Worm (Caenorhabditis elegans) whole organism, late embryonic: Measurements from ENCODE around the gene K08E4.7.

Experiments
- C08G9.2 ChIP-seq: sonication (generic microtip); optimal IDR thresholded peaks from 2 replicates; lab custom pipeline; 2016; ENCODE audit warnings: mild to moderate bottlenecking, missing genetic modification characterization, moderate library complexity, missing compliant biosample characterization
- Y22D7AL.16 ChIP-seq: sonication (generic microtip); optimal IDR thresholded peaks from 2 replicates; lab custom pipeline; 2016; ENCODE audit warnings: missing genetic modification characterization, missing compliant biosample characterization
- ama-1 ChIP-seq: fragments of 150-350 bp; optimal IDR thresholded peaks from 2 replicates; lab custom pipeline; 2014
- fkh-10 ChIP-seq: fragments of 150-350 bp; optimal IDR thresholded peaks from 2 replicates; lab custom pipeline; 2014; ENCODE audit warnings: missing biosample characterization, missing genetic modification reagents, missing genetic modification characterization
- hlh-30 ChIP-seq: sonication (generic microtip); optimal IDR thresholded peaks from 2 replicates; lab custom pipeline; 2017; ENCODE audit warnings: antibody characterized with exemption, missing genetic modification characterization, missing compliant biosample characterization; ENCODE audit not compliant: insufficient read depth
- madf-2 ChIP-seq: sonication (generic microtip); optimal IDR thresholded peaks from 2 replicates; lab custom pipeline; 2017; ENCODE audit warnings: missing genetic modification characterization, missing compliant biosample characterization
- pat-9 ChIP-seq: fragments of 200-800 bp; sonication (Bioruptor generic); optimal IDR thresholded peaks from 2 replicates; lab custom pipeline; 2018; ENCODE audit warnings: mild to moderate bottlenecking, missing genetic modification characterization, moderate library complexity, missing compliant biosample characterization
- pax-1 ChIP-seq: fragments of 150-350 bp; optimal IDR thresholded peaks from 2 replicates; lab custom pipeline; 2014; ENCODE audit warnings: missing biosample characterization, missing genetic modification characterization
- tbx-2 ChIP-seq: sonication (generic microtip); optimal IDR thresholded peaks from 2 replicates; lab custom pipeline; 2016; ENCODE audit warnings: missing genetic modification characterization, missing compliant biosample characterization
- tbx-7 ChIP-seq: sonication (generic microtip); optimal IDR thresholded peaks from 2 replicates; lab custom pipeline; 2016; ENCODE audit warnings: missing genotype, missing genetic modification characterization, missing compliant biosample characterization
- ttx-3 ChIP-seq: sonication (generic microtip); optimal IDR thresholded peaks from 2 replicates; lab custom pipeline; 2016; ENCODE audit warnings: missing genetic modification reagents, missing genetic modification characterization, missing compliant biosample characterization
- unc-55 ChIP-seq: sonication (generic microtip); optimal IDR thresholded peaks from 2 replicates; lab custom pipeline; 2017; ENCODE audit warnings: missing biosample characterization, missing genetic modification reagents, missing genetic modification characterization
- ztf-16 ChIP-seq: sonication (generic microtip); optimal IDR thresholded peaks from 2 replicates; lab custom pipeline; 2017; ENCODE audit warnings: missing genetic modification characterization, missing compliant biosample characterization

DNA sequence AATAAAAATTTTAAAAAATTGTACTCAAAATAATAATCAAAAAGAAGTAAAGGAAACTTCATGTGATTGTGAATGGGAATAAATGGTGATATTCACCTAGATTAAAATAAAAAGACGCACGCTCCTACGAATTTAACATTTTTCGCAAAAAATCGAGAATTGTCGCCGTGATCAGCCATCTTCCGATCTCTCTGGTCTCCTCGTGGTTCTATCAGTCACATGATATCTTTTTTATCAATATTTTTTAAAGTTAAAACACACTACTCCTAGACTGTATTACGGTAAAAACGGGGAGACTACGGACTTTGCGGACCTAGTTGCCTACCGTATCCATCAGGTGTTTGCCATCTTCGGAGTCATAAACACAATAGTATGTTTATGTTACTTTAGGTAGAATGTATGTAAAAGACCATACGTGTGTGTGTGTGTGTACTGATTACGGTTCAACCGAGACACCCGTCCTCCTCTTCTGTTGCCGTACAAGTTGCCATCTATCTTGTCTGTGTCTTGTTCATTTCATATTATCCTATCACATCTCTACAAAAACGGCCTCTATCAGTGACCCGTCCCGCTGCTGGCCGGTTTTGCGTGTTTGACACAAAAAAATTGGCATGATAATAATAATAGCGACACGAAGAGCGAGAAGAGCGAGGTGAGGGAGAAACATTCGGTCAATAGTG lies 28.9 kb upstream of the K08E4.7 start, which contains the start of gene T12G3.2:
- TF ChIP-seq ztf-16 (tag; lab: Kevin White, UChicago), result no peak
- no peak for TF ChIP-seq unc-55 (GFP tag; lab: Kevin White, UChicago)
- no peak for TF ChIP-seq fkh-10 (GFP tag; lab: Kevin White, UChicago)
- no peak for TF ChIP-seq hlh-30
- no peak for TF ChIP-seq pat-9 (tag; lab: Kevin White, UChicago)
- no peak for TF ChIP-seq tbx-7 (tag; lab: Kevin White, UChicago)
- TF ChIP-seq ttx-3 (tag; lab: Kevin White, UChicago), result no peak
- TF ChIP-seq Y22D7AL.16 (tag; lab: Kevin White, UChicago), result no peak
- no peak for TF ChIP-seq tbx-2 (tag; lab: Kevin White, UChicago)
- no peak for TF ChIP-seq pax-1
- no peak for TF ChIP-seq C08G9.2 (tag; lab: Kevin White, UChicago)
- no peak for TF ChIP-seq madf-2
- no peak for TF ChIP-seq ama-1 (lab: Kevin White, UChicago)
